Worm (Caenorhabditis elegans): ENCODE measurements around the gene T05G5.5.

Gene T05G5.5

DNA sequence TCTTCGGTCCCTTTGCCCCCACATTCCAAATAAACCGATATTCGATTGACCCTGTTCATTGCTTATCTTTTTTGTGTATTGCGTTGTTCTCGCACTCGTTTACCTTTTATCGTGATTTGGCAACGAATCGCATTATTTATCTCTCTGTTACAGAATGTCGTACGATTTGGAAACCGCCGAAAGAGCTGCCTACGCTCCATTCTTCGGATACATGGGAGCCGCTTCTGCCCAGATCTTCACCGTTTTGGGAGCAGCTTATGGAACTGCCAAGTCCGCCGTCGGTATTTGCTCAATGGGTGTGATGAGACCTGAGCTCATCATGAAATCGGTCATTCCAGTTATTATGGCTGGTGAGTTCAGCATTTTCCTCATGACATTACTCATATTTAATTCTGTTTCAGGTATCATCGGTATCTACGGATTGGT lies 30.8 kb upstream of the T05G5.5 start, which contains the start of gene vha-2 (continued):
- TF ChIP-seq rbr-2 (tag; optimal IDR thresholded peaks at IDR 0.05) (no peak), nhr-10 (tag; optimal IDR thresholded peaks at IDR 0.05) (no peak), mep-1 (tag; optimal IDR thresholded peaks at IDR 0.05) (peak; percentile 7), tra-1 (GFP tag; IDR thresholded peaks at IDR 0.05) (peak; percentile 26; the same call in 1 of the 2 replicates), nhr-111 (GFP tag; optimal IDR thresholded peaks at IDR 0.05) (peak; percentile 42), set-16 (GFP tag; IDR thresholded peaks at IDR 0.05) (peak; percentile 23; the same call in 1 of the 2 replicates), dmd-9 (GFP tag; IDR thresholded peaks at IDR 0.05) (no peak), zip-2 (tag; optimal IDR thresholded peaks at IDR 0.05) (no peak), ama-1 (optimal IDR thresholded peaks at IDR 0.05) (peak; percentile 90), gei-8 (GFP tag; optimal IDR thresholded peaks at IDR 0.05) (no peak), snpc-1.2 (GFP tag; IDR thresholded peaks at IDR 0.05) (no peak), attf-4 (tag; optimal IDR thresholded peaks at IDR 0.05) (no peak), lin-38 (GFP tag; IDR thresholded peaks at IDR 0.05) (peak; percentile 77), duxl-1 (tag; optimal IDR thresholded peaks at IDR 0.05; ENCODE audit: poor library complexity) (no peak), daf-12 (tag; optimal IDR thresholded peaks at IDR 0.05) (no peak), pha-4 (GFP tag; IDR thresholded peaks at IDR 0.05) (peak; percentile 38), pha-4 (tag; optimal IDR thresholded peaks at IDR 0.05) (no peak), ceh-20 (GFP tag; IDR thresholded peaks at IDR 0.05) (no peak), T20F7.1 (GFP tag; optimal IDR thresholded peaks at IDR 0.05) (peak; percentile 61), spr-3 (GFP tag; optimal IDR thresholded peaks at IDR 0.05) (no peak), hmg-1.1 (GFP tag; IDR thresholded peaks at IDR 0.05) (no peak), F26F4.8 (GFP tag; conservative IDR thresholded peaks at IDR 0.05) (no peak), ctbp-1 (GFP tag; IDR thresholded peaks at IDR 0.05) (no peak), nhr-28 (tag; optimal IDR thresholded peaks at IDR 0.05) (no peak), nhr-11 (tag; optimal IDR thresholded peaks at IDR 0.05) (no peak), lim-7 (GFP tag; IDR thresholded peaks at IDR 0.05) (no peak), ZK546.5 (tag; optimal IDR thresholded peaks at IDR 0.05) (no peak), nhr-237 (tag; optimal IDR thresholded peaks at IDR 0.05) (no peak), spr-1 (tag; optimal IDR thresholded peaks at IDR 0.05) (peak; percentile 39), skn-1 (tag; optimal IDR thresholded peaks at IDR 0.05) (no peak), saeg-2 (GFP tag; IDR thresholded peaks at IDR 0.05) (no peak), mxl-3 (GFP tag; optimal IDR thresholded peaks at IDR 0.05) (no peak), ceh-44 (GFP tag; IDR thresholded peaks at IDR 0.05) (no peak), mxl-2 (GFP tag; conservative IDR thresholded peaks at IDR 0.05) (no peak), jun-1 (tag; optimal IDR thresholded peaks at IDR 0.05) (no peak), ceh-32 (tag; optimal IDR thresholded peaks at IDR 0.05; ENCODE audit: poor library complexity) (no peak), daf-8 (GFP tag; IDR thresholded peaks at IDR 0.05) (0 out of 2 replicates have a peak, but pooled peaks have one; percentile 10), unc-39 (tag; optimal IDR thresholded peaks at IDR 0.05) (no peak), nhr-76 (tag; optimal IDR thresholded peaks at IDR 0.05) (no peak), vab-7 (GFP tag; IDR thresholded peaks at IDR 0.05) (no peak), D1046.2 (GFP tag; IDR thresholded peaks at IDR 0.05) (no peak), pqm-1 (tag; optimal IDR thresholded peaks at IDR 0.05) (no peak), cey-2 (tag; optimal IDR thresholded peaks at IDR 0.05; ENCODE audit: borderline replicate concordance, insufficient read depth) (no peak), zfp-3 (GFP tag; conservative IDR thresholded peaks at IDR 0.05) (no peak; the same call in 1 of the 2 replicates), madf-9 (GFP tag; conservative IDR thresholded peaks at IDR 0.05) (peak; percentile 49; the same call in 1 of the 2 replicates), Y5F2A.4 (GFP tag; optimal IDR thresholded peaks at IDR 0.05) (no peak), F10B5.3 (tag; optimal IDR thresholded peaks at IDR 0.05) (no peak), lsy-2 (tag; optimal IDR thresholded peaks at IDR 0.05) (no peak), fos-1 (tag; optimal IDR thresholded peaks at IDR 0.05) (no peak), hlh-11 (tag; optimal IDR thresholded peaks at IDR 0.05) (peak; percentile 32), egl-27 (tag; optimal IDR thresholded peaks at IDR 0.05) (no peak), madf-5 (GFP tag; IDR thresholded peaks at IDR 0.05) (0 out of 4 replicates have a peak, but pooled peaks of 1 of the 2 experiments have one; percentile 34)

All from whole organism, L4 larva.